Worm (Caenorhabditis elegans): Measurements from ENCODE around the gene unc-7.

The unc-7 gene

DNA sequence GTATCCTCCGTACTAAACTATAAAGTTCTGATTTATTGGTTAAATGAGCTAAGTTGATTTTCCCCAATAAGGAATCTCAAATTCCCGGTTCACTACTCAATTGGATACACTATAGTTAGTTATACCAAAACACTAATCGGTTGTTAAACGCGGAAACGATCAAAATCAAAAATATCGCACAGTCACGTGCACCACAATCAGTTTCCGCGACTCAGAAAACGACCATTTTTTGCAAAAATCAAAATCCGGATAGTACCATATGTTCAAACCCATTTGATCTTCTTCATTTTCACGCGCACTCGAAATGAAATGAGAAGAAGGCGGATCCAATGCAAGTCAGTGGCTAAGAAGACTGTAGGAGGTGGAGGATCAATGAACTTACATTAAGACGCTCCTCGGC, 66.1 kb downstream of the unc-7 start:
- TF ChIP-seq hlh-30 (tag; optimal IDR thresholded peaks at IDR 0.05; ENCODE audit: insufficient read depth) (peak; percentile 30), hlh-11 (tag; optimal IDR thresholded peaks at IDR 0.05) (peak; percentile 31), nhr-28 (tag; optimal IDR thresholded peaks at IDR 0.05) (peak; percentile 59), mdl-1 (tag; optimal IDR thresholded peaks at IDR 0.05) (peak in 1 of 2 experiments; percentile 66), F10B5.3 (tag; optimal IDR thresholded peaks at IDR 0.05) (no peak), ama-1 (optimal IDR thresholded peaks at IDR 0.05) (no peak)

DNA sequence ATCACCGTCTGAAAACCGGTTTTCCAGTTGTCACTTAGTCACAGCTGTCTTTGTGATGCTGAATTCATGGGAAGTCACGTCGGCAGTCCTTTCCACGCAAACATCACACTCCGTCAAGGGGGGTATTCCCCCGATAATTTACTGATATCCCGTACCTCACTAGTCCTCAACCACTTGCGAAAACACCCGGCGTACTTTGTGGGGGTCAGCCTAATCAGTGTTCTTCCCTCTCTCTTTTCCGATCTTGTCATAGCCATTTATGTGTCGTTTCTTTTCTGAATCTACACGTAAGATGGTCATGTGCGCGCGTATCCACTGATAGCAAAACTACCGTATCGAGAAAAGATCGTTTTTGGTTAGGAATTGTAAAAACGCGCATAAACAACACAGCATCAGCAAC, 68.1 kb downstream of the unc-7 start:
- peak; percentile 97 for TF ChIP-seq aha-1 (tag)
- TF ChIP-seq hif-1 (tag; optimal IDR thresholded peaks at IDR 0.05), result peak; percentile 18 to 73
- peak; percentile 28 for TF ChIP-seq dmd-6 (GFP tag; IDR thresholded peaks at IDR 0.05)
- TF ChIP-seq lsy-2 (tag; optimal IDR thresholded peaks at IDR 0.05), result peak in 1 of 2 experiments; percentile 22
- peak; percentile 55 for TF ChIP-seq hlh-30 (tag; optimal IDR thresholded peaks at IDR 0.05; ENCODE audit: insufficient read depth)
- peak; percentile 10 for TF ChIP-seq gei-8 (GFP tag; optimal IDR thresholded peaks at IDR 0.05)
- no peak for TF ChIP-seq spr-1 (tag; optimal IDR thresholded peaks at IDR 0.05)
- TF ChIP-seq unc-62 (GFP tag; optimal IDR thresholded peaks at IDR 0.05 in 1 of 2), result peak in 1 of 2 experiments; percentile 59
- no peak for TF ChIP-seq unc-62 (tag; optimal IDR thresholded peaks at IDR 0.05)
- peak; percentile 43 for TF ChIP-seq nhr-28 (tag; optimal IDR thresholded peaks at IDR 0.05)
- TF ChIP-seq mxl-2 (GFP tag; conservative IDR thresholded peaks at IDR 0.05), result no peak
- TF ChIP-seq ceh-44 (GFP tag; IDR thresholded peaks at IDR 0.05), result no peak
- peak; percentile 57 for TF ChIP-seq mxl-3 (GFP tag; optimal IDR thresholded peaks at IDR 0.05)
- peak; percentile 75 for TF ChIP-seq hlh-11 (tag; optimal IDR thresholded peaks at IDR 0.05)
- TF ChIP-seq mdl-1 (tag; optimal IDR thresholded peaks at IDR 0.05), result peak; percentile 47 to 56
- peak; percentile 90 for TF ChIP-seq nhr-48 (tag; optimal IDR thresholded peaks at IDR 0.05)

DNA sequence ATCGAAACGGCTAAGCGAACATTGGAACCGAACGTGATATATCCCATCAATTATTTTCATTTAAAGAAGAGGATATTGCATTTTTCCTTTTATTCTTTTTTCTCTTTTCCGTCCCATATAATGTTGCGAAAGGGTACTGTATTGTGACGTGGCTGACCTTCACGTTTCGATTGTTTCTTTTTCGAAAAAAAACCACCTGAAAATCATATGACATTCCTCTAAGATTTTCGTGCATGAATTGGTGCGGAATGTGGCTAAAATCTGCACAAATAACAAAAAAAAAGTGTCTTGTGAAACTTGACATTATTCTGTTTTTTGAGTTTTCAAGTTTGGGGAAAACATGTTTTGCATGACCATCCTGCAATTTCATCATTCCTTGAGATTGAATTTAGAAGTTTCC, 69.3 kb downstream of the unc-7 start:
- no peak for TF ChIP-seq ceh-32 (tag; optimal IDR thresholded peaks at IDR 0.05; ENCODE audit: poor library complexity)
- peak; percentile 98 for TF ChIP-seq aha-1 (tag)
- TF ChIP-seq snpc-1.2 (GFP tag; IDR thresholded peaks at IDR 0.05), result no peak

- TF ChIP-seq ama-1 (optimal IDR thresholded peaks at IDR 0.05), result peak; percentile 97
- peak; percentile 16; the same call in 1 of the 2 replicates for TF ChIP-seq dmd-6 (GFP tag; IDR thresholded peaks at IDR 0.05)
- TF ChIP-seq mxl-3 (GFP tag; optimal IDR thresholded peaks at IDR 0.05), result peak; percentile 45
- TF ChIP-seq mdl-1 (tag; optimal IDR thresholded peaks at IDR 0.05), result peak; percentile 42 to 47
- peak; percentile 56 for TF ChIP-seq nhr-25 (tag; optimal IDR thresholded peaks at IDR 0.05; ENCODE audit: borderline replicate concordance, insufficient read depth)
- TF ChIP-seq nhr-42 (GFP tag; IDR thresholded peaks at IDR 0.05), result no peak
- no peak for TF ChIP-seq snpc-4 (tag; optimal IDR thresholded peaks at IDR 0.05)
- peak; percentile 63 for TF ChIP-seq nhr-48 (tag; optimal IDR thresholded peaks at IDR 0.05)
- TF ChIP-seq hlh-30 (tag; optimal IDR thresholded peaks at IDR 0.05; ENCODE audit: insufficient read depth), result peak; percentile 56
- no peak for TF ChIP-seq set-16 (GFP tag; IDR thresholded peaks at IDR 0.05)
- TF ChIP-seq fkh-10 (GFP tag; optimal IDR thresholded peaks at IDR 0.05), result no peak
- TF ChIP-seq aha-1 (tag), result peak; percentile 98
- TF ChIP-seq hlh-11 (tag; optimal IDR thresholded peaks at IDR 0.05), result peak; percentile 49
- TF ChIP-seq unc-62 (GFP tag; optimal IDR thresholded peaks at IDR 0.05 in 1 of 2), result peak in 1 of 2 experiments; percentile 72
- no peak for TF ChIP-seq unc-62 (tag; optimal IDR thresholded peaks at IDR 0.05)
- no peak for TF ChIP-seq php-3 (GFP tag; IDR thresholded peaks at IDR 0.05)
- no peak for TF ChIP-seq lin-15B (tag; optimal IDR thresholded peaks at IDR 0.05)
- TF ChIP-seq nhr-6 (tag; optimal IDR thresholded peaks at IDR 0.05), result no peak
These were observed 69.8 kb downstream of the unc-7 start, which contains the start of the genes H40L08.8, H40L08.2 and H40L08.7 for ce11 chrX:15077597-15078261. Gene H40L08.8, minus strand, starts transcription at chrX:15077633. Gene H40L08.2, minus strand, starts transcription at chrX:15077744. Gene H40L08.7, minus strand, starts transcription at chrX:15077744.

- TF ChIP-seq dmd-6 (GFP tag; IDR thresholded peaks at IDR 0.05), result no peak
- no peak for TF ChIP-seq lsy-2 (tag; optimal IDR thresholded peaks at IDR 0.05)
- TF ChIP-seq nhr-76 (tag; optimal IDR thresholded peaks at IDR 0.05), result no peak
- no peak for TF ChIP-seq zfp-2 (tag; optimal IDR thresholded peaks at IDR 0.05)
- TF ChIP-seq nhr-48 (tag; optimal IDR thresholded peaks at IDR 0.05), result no peak
- TF ChIP-seq dmd-8 (GFP tag; IDR thresholded peaks at IDR 0.05), result 0 out of 2 replicates have a peak, but pooled peaks have one; percentile 14
- TF ChIP-seq nhr-102 (tag; optimal IDR thresholded peaks at IDR 0.05), result peak; percentile 22
- no peak for TF ChIP-seq nhr-111 (GFP tag; optimal IDR thresholded peaks at IDR 0.05)
- no peak for TF ChIP-seq nhr-41 (GFP tag; IDR thresholded peaks at IDR 0.05)
- no peak for TF ChIP-seq F37D6.2 (tag; optimal IDR thresholded peaks at IDR 0.05)
- TF ChIP-seq daf-12 (tag; optimal IDR thresholded peaks at IDR 0.05), result no peak
- TF ChIP-seq ceh-20 (GFP tag; IDR thresholded peaks at IDR 0.05), result no peak
- TF ChIP-seq unc-62 (GFP tag; optimal IDR thresholded peaks at IDR 0.05 in 1 of 2), result peak in 1 of 2 experiments; percentile 36
- TF ChIP-seq unc-62 (tag; optimal IDR thresholded peaks at IDR 0.05), result no peak
- peak; percentile 72 for TF ChIP-seq ama-1 (optimal IDR thresholded peaks at IDR 0.05)
- TF ChIP-seq unc-39 (tag; optimal IDR thresholded peaks at IDR 0.05), result no peak
These were observed 70.6 kb downstream of the unc-7 start for ce11 chrX:15076909-15077308.

Measured in whole organism, L4 larva.